Fruit fly (Drosophila melanogaster) whole organism, wandering third instar larva: Measurements from ENCODE around the gene vret.

Experiments
- Abd-B ChIP-seq: fragments of >200 bp; optimal IDR thresholded peaks from 2 replicates; lab custom pipeline; 2017; ENCODE audit warnings: missing biosample characterization, missing genetic modification characterization
- Hr78 ChIP-seq: fragments of >200 bp; optimal IDR thresholded peaks from 2 replicates; lab custom pipeline; 2017; ENCODE audit warnings: missing biosample characterization, missing genetic modification characterization
- Myc ChIP-seq: fragments of >200 bp; optimal IDR thresholded peaks from 2 replicates; lab custom pipeline; 2017
- Vsx2 ChIP-seq: fragments of 200-300, 225-300 bp; sonication (Bioruptor generic); optimal IDR thresholded peaks from 2 replicates; lab custom pipeline; 2018; ENCODE audit warnings: missing biosample characterization, missing genetic modification characterization; ENCODE audit not compliant: partially characterized antibody
- br ChIP-seq: fragments of 200-800 bp; sonication (Bioruptor generic); optimal IDR thresholded peaks from 2 replicates; lab custom pipeline; 2016; ENCODE audit warnings: missing biosample characterization, missing genetic modification characterization
- dmrt93B ChIP-seq: fragments of 200-800 bp; sonication (Bioruptor generic); optimal IDR thresholded peaks from 2 replicates; lab custom pipeline; 2018; ENCODE audit warnings: missing biosample characterization, mild to moderate bottlenecking, missing genetic modification characterization
- ey ChIP-seq: fragments of 200-800 bp; sonication (Bioruptor generic); optimal IDR thresholded peaks from 2 replicates; lab custom pipeline; 2016; ENCODE audit warnings: missing biosample characterization, missing genetic modification characterization
- foxo ChIP-seq, 2 experiments: fragments of 200-800 bp; sonication (Bioruptor generic); optimal IDR thresholded peaks; 2 replicates in 1 of 2; 3 replicates in 1 of 2; lab custom pipeline; 2016 to 2017; ENCODE audit warnings: missing biosample characterization in 2 of 2, missing genetic modification characterization in 2 of 2
- jim ChIP-seq: fragments of 175-275, 200-325 bp; sonication (Bioruptor generic); optimal IDR thresholded peaks from 2 replicates; lab custom pipeline; 2016; ENCODE audit warnings: missing biosample characterization, mild to moderate bottlenecking, missing genetic modification characterization
- pan ChIP-seq: fragments of >200 bp; optimal IDR thresholded peaks from 2 replicates; lab custom pipeline; 2017
- psq ChIP-seq: fragments of 200-800 bp; sonication (Bioruptor generic); optimal IDR thresholded peaks from 3 replicates; lab custom pipeline; 2017; ENCODE audit warnings: missing biosample characterization, mild to moderate bottlenecking, missing genetic modification characterization, moderate library complexity

dm6 chr3R:22698208-22698607, 47.2 kb downstream of the vret start, which contains the start of gene Cyp6d4:
- TF ChIP-seq Hr78 (GFP tag; lab: Kevin White, UChicago) (no peak), Abd-B (GFP tag; lab: Kevin White, UChicago) (no peak), psq (GFP tag; lab: Kevin White, UChicago) (no peak), jim (GFP tag; lab: Kevin White, UChicago) (no peak), Myc (lab: Kevin White, UChicago) (no peak), foxo (GFP tag; optimal IDR thresholded peaks at IDR 0.05; lab: Kevin White, UChicago) (no peak), ey (GFP tag; lab: Kevin White, UChicago) (no peak), br (GFP tag; lab: Kevin White, UChicago) (no peak), dmrt93B (no peak), pan (lab: Kevin White, UChicago) (no peak), Vsx2 (GFP tag; lab: Kevin White, UChicago) (no peak)
